Fruit fly (Drosophila melanogaster) whole organism, wandering third instar larva: ENCODE measurements around the gene Hr38.
A peak's percentile ranks its signal among the peaks of the same experiment; 100 is the strongest.

ENCODE experiments used
- Abd-B ChIP-seq: fragments of >200 bp; optimal IDR thresholded peaks from 2 replicates; lab custom pipeline; 2017; ENCODE audit warnings: missing biosample characterization, missing genetic modification characterization
- CG32264 ChIP-seq: fragments of 200-800 bp; sonication (Bioruptor generic); optimal IDR thresholded peaks from 2 replicates; lab custom pipeline; 2016; ENCODE audit warnings: missing biosample characterization, missing genetic modification characterization
- CG9705 ChIP-seq: fragments of 200-800 bp; sonication (Bioruptor generic); optimal IDR thresholded peaks from 2 replicates; lab custom pipeline; 2018; ENCODE audit warnings: missing biosample characterization, mild to moderate bottlenecking, missing genetic modification characterization
- Dfd ChIP-seq: fragments of >200 bp; optimal IDR thresholded peaks from 2 replicates; lab custom pipeline; 2017; ENCODE audit warnings: missing biosample characterization, missing genetic modification characterization
- HLH106 ChIP-seq: fragments of 200-800 bp; optimal IDR thresholded peaks from 3 replicates; lab custom pipeline; 2019; ENCODE audit warnings: missing biosample characterization, mild to moderate bottlenecking, missing genetic modification characterization, moderate library complexity
- Hnf4 ChIP-seq: fragments of 200-800 bp; sonication (Bioruptor generic); optimal IDR thresholded peaks from 2 replicates; lab custom pipeline; 2016; ENCODE audit warnings: missing biosample characterization, mild to moderate bottlenecking, missing genetic modification characterization
- Hr78 ChIP-seq: fragments of >200 bp; optimal IDR thresholded peaks from 2 replicates; lab custom pipeline; 2017; ENCODE audit warnings: missing biosample characterization, missing genetic modification characterization
- Hr83 ChIP-seq: fragments of 200-300 bp; sonication (Bioruptor generic); optimal IDR thresholded peaks from 2 replicates; lab custom pipeline; 2016; ENCODE audit warnings: missing biosample characterization, mild to moderate bottlenecking, missing genetic modification characterization, moderate library complexity; ENCODE audit not compliant: poor library complexity, severe bottlenecking
- Jra ChIP-seq: sonication (Bioruptor generic); optimal IDR thresholded peaks from 2 replicates; lab custom pipeline; 2016; ENCODE audit warnings: missing biosample characterization, missing genetic modification characterization
- Mio ChIP-seq: sonication (Bioruptor generic); optimal IDR thresholded peaks from 2 replicates; lab custom pipeline; 2016; ENCODE audit warnings: missing biosample characterization, missing genetic modification characterization
- Myc ChIP-seq: fragments of >200 bp; optimal IDR thresholded peaks from 2 replicates; lab custom pipeline; 2017
- N ChIP-seq: fragments of >200 bp; optimal IDR thresholded peaks from 2 replicates; lab custom pipeline; 2018; ENCODE audit warnings: missing biosample characterization, missing external identifiers, missing genetic modification characterization
- OdsH ChIP-seq: fragments of 200-800 bp; sonication (Bioruptor generic); optimal IDR thresholded peaks from 2 replicates; lab custom pipeline; 2016; ENCODE audit warnings: missing biosample characterization, mild to moderate bottlenecking, missing genetic modification characterization
- Rel ChIP-seq, 2 experiments: fragments of 200-800 bp; sonication (Bioruptor generic) in 1 of 2; optimal IDR thresholded peaks; 2 replicates in 1 of 2; 3 replicates in 1 of 2; lab custom pipeline; 2016 to 2019; ENCODE audit warnings: mild to moderate bottlenecking in 2 of 2, missing biosample characterization in 2 of 2, missing genetic modification characterization in 2 of 2, moderate library complexity in 1 of 2
- Sp1 ChIP-seq: fragments of 200-800 bp; sonication (Bioruptor generic); optimal IDR thresholded peaks from 3 replicates; lab custom pipeline; 2019; ENCODE audit warnings: missing biosample characterization, mild to moderate bottlenecking, missing genetic modification characterization, moderate library complexity
- Vsx2 ChIP-seq: fragments of 200-300, 225-300 bp; sonication (Bioruptor generic); optimal IDR thresholded peaks from 2 replicates; lab custom pipeline; 2018; ENCODE audit warnings: missing biosample characterization, missing genetic modification characterization; ENCODE audit not compliant: partially characterized antibody
- br ChIP-seq: fragments of 200-800 bp; sonication (Bioruptor generic); optimal IDR thresholded peaks from 2 replicates; lab custom pipeline; 2016; ENCODE audit warnings: missing biosample characterization, missing genetic modification characterization
- brk ChIP-seq: fragments of 200-800 bp; sonication (Bioruptor generic); optimal IDR thresholded peaks from 2 replicates; lab custom pipeline; 2016; ENCODE audit warnings: missing biosample characterization, mild to moderate bottlenecking, missing genetic modification characterization
- dl ChIP-seq, 2 experiments: fragments of 175-275, 200-275 bp in 1 of 2; fragments of 200-275 bp in 1 of 2; sonication (Bioruptor generic); optimal IDR thresholded peaks; lab custom pipeline; 2018; ENCODE audit warnings: mild to moderate bottlenecking in 2 of 2, missing biosample characterization in 2 of 2, missing genetic modification characterization in 2 of 2, moderate library complexity in 2 of 2; ENCODE audit not compliant: partially characterized antibody in 2 of 2, insufficient read depth in 1 of 2
- dsf ChIP-seq: sonication (Bioruptor generic); optimal IDR thresholded peaks from 2 replicates; lab custom pipeline; 2016; ENCODE audit warnings: missing biosample characterization, missing genetic modification characterization, borderline replicate concordance
- ey ChIP-seq: fragments of 200-800 bp; sonication (Bioruptor generic); optimal IDR thresholded peaks from 2 replicates; lab custom pipeline; 2016; ENCODE audit warnings: missing biosample characterization, missing genetic modification characterization
- foxo ChIP-seq, 2 experiments: fragments of 200-800 bp; sonication (Bioruptor generic); optimal IDR thresholded peaks; 2 replicates in 1 of 2; 3 replicates in 1 of 2; lab custom pipeline; 2016 to 2017; ENCODE audit warnings: missing biosample characterization in 2 of 2, missing genetic modification characterization in 2 of 2
- fru ChIP-seq: fragments of 200-800 bp; sonication (Bioruptor generic); optimal IDR thresholded peaks from 3 replicates; lab custom pipeline; 2016; ENCODE audit warnings: missing biosample characterization, mild to moderate bottlenecking, missing genetic modification characterization
- h ChIP-seq: fragments of 200-800 bp; sonication (Bioruptor generic); optimal IDR thresholded peaks from 3 replicates; lab custom pipeline; 2016; ENCODE audit warnings: missing biosample characterization, mild to moderate bottlenecking, missing genetic modification characterization
- jim ChIP-seq: fragments of 175-275, 200-325 bp; sonication (Bioruptor generic); optimal IDR thresholded peaks from 2 replicates; lab custom pipeline; 2016; ENCODE audit warnings: missing biosample characterization, mild to moderate bottlenecking, missing genetic modification characterization
- lola ChIP-seq: fragments of >200 bp; optimal IDR thresholded peaks from 2 replicates; lab custom pipeline; 2017; ENCODE audit warnings: missing biosample characterization, missing genetic modification characterization
- pan ChIP-seq: fragments of >200 bp; optimal IDR thresholded peaks from 2 replicates; lab custom pipeline; 2017
- psq ChIP-seq: fragments of 200-800 bp; sonication (Bioruptor generic); optimal IDR thresholded peaks from 3 replicates; lab custom pipeline; 2017; ENCODE audit warnings: missing biosample characterization, mild to moderate bottlenecking, missing genetic modification characterization, moderate library complexity
- rgr ChIP-seq: fragments of 200-800 bp; sonication (Bioruptor generic); optimal IDR thresholded peaks from 3 replicates; lab custom pipeline; 2016; ENCODE audit warnings: missing biosample characterization, mild to moderate bottlenecking, missing genetic modification characterization
- sage ChIP-seq: fragments of 200-800 bp; sonication (Bioruptor generic); optimal IDR thresholded peaks from 2 replicates; lab custom pipeline; 2016; ENCODE audit warnings: missing biosample characterization, mild to moderate bottlenecking, missing genetic modification characterization
- sv ChIP-seq: fragments of 200-800 bp; sonication (Bioruptor generic); optimal IDR thresholded peaks from 3 replicates; lab custom pipeline; 2016; ENCODE audit warnings: missing biosample characterization, missing genetic modification characterization
- tai ChIP-seq: sonication (Bioruptor generic); optimal IDR thresholded peaks from 2 replicates; lab custom pipeline; 2016; ENCODE audit warnings: missing biosample characterization, missing genetic modification characterization
- usp ChIP-seq: fragments of >200 bp; optimal IDR thresholded peaks from 2 replicates; lab custom pipeline; 2017; ENCODE audit warnings: missing biosample characterization, missing genetic modification characterization

Gene Hr38

dm6 chr2L:20757808-20758187, 43.4 kb upstream of the Hr38 start, which contains the start of the genes Rhau and dia:
TSS of gene Rhau (minus strand) at chr2L:20757985.
TSS of gene dia (plus strand) at chr2L:20758144.
- no peak for TF ChIP-seq OdsH (GFP tag; lab: Kevin White, UChicago)
- no peak for TF ChIP-seq CG32264 (GFP tag; lab: Kevin White, UChicago)
- TF ChIP-seq foxo (GFP tag; optimal IDR thresholded peaks at IDR 0.05; lab: Kevin White, UChicago) = peak in 1 of 2 experiments; percentile 3
- peak; percentile 47 for TF ChIP-seq Hnf4 (GFP tag; lab: Kevin White, UChicago)
- TF ChIP-seq fru (GFP tag; lab: Kevin White, UChicago) = no peak
- TF ChIP-seq dsf (GFP tag; lab: Kevin White, UChicago) = no peak
- peak; percentile 11 for TF ChIP-seq Myc (lab: Kevin White, UChicago)
- no peak for TF ChIP-seq sage (GFP tag; lab: Kevin White, UChicago)
- peak; percentile 11 for TF ChIP-seq h
- TF ChIP-seq HLH106 (tag; lab: Kevin White, UChicago) = peak; percentile 33
- no peak for TF ChIP-seq Rel (GFP tag; optimal IDR thresholded peaks at IDR 0.05; lab: Kevin White, UChicago)
- peak; percentile 37 for TF ChIP-seq Rel (tag; optimal IDR thresholded peaks at IDR 0.05; lab: Kevin White, UChicago)
- no peak for TF ChIP-seq CG9705 (GFP tag; lab: Kevin White, UChicago)
- peak; percentile 30 for TF ChIP-seq Sp1
- no peak for TF ChIP-seq Dfd
- TF ChIP-seq pan (lab: Kevin White, UChicago) = no peak
- no peak for TF ChIP-seq sv (GFP tag; lab: Kevin White, UChicago)

dm6 chr2L:20752160-20752559, 37.8 kb upstream of the Hr38 start, which contains the start of the genes Amacr and Ns4:
TSS of gene Amacr (minus strand) at chr2L:20752341.
TSS of gene Ns4 (plus strand) at chr2L:20752476.
- TF ChIP-seq tai (GFP tag; lab: Kevin White, UChicago) (no peak), foxo (GFP tag; optimal IDR thresholded peaks at IDR 0.05; lab: Kevin White, UChicago) (peak in 1 of 2 experiments; percentile 77), ey (GFP tag; lab: Kevin White, UChicago) (peak; percentile 74), HLH106 (tag; lab: Kevin White, UChicago) (peak; percentile 66), pan (lab: Kevin White, UChicago) (no peak), Hnf4 (GFP tag; lab: Kevin White, UChicago) (peak; percentile 90), N (GFP tag; lab: Kevin White, UChicago) (no peak), Hr83 (no peak), CG9705 (GFP tag; lab: Kevin White, UChicago) (peak; percentile 30), rgr (GFP tag; lab: Kevin White, UChicago) (peak; percentile 75), OdsH (GFP tag; lab: Kevin White, UChicago) (peak; percentile 60), Hr78 (GFP tag; lab: Kevin White, UChicago) (no peak), Rel (GFP tag; optimal IDR thresholded peaks at IDR 0.05; lab: Kevin White, UChicago) (no peak), Rel (tag; optimal IDR thresholded peaks at IDR 0.05; lab: Kevin White, UChicago) (peak; percentile 75), fru (GFP tag; lab: Kevin White, UChicago) (peak; percentile 73), h (peak; percentile 70), br (GFP tag; lab: Kevin White, UChicago) (peak; percentile 73), Jra (peak; percentile 21), lola (no peak), psq (GFP tag; lab: Kevin White, UChicago) (peak; percentile 41), Abd-B (GFP tag; lab: Kevin White, UChicago) (no peak), Sp1 (peak; percentile 55)
- TF ChIP-seq, all 38 proteins: peak for 14

- TF ChIP-seq brk (GFP tag; lab: Kevin White, UChicago) (no peak), jim (no peak), br (GFP tag; lab: Kevin White, UChicago) (no peak), Abd-B (GFP tag; lab: Kevin White, UChicago) (no peak), Hnf4 (GFP tag; lab: Kevin White, UChicago) (no peak), Dfd (no peak), lola (no peak), dl (GFP tag; optimal IDR thresholded peaks at IDR 0.05; lab: Kevin White, UChicago; ENCODE audit: insufficient read depth in 1 of 2, partially characterized antibody in 2 of 2) (no peak), usp (GFP tag; lab: Kevin White, UChicago) (no peak)
Measured at dm6 chr2L:20735121-20735855, 20.9 kb upstream of the Hr38 start.

- TF ChIP-seq Abd-B (GFP tag; lab: Kevin White, UChicago) (no peak), Vsx2 (no peak), Mio (no peak), N (GFP tag; lab: Kevin White, UChicago) (no peak), fru (GFP tag; lab: Kevin White, UChicago) (no peak), psq (GFP tag; lab: Kevin White, UChicago) (no peak), dl (GFP tag; optimal IDR thresholded peaks at IDR 0.05; lab: Kevin White, UChicago; ENCODE audit: insufficient read depth in 1 of 2, partially characterized antibody in 2 of 2) (no peak), CG32264 (GFP tag; lab: Kevin White, UChicago) (no peak), br (GFP tag; lab: Kevin White, UChicago) (no peak)
Measured at dm6 chr2L:20734687-20735088, 20.3 kb upstream of the Hr38 start.
